Worm (Caenorhabditis elegans) whole organism, L4 larva: ENCODE measurements around the gene gadr-2.

Experiments
- F37D6.2 ChIP-seq: sonication (generic microtip); optimal IDR thresholded peaks from 2 replicates; lab custom pipeline; 2016; ENCODE audit warnings: mild to moderate bottlenecking, missing genetic modification characterization, missing compliant biosample characterization
- F49E8.2 ChIP-seq: sonication (generic microtip); optimal IDR thresholded peaks from 2 replicates; lab custom pipeline; 2016; ENCODE audit warnings: missing compliant biosample characterization, mild to moderate bottlenecking, missing genetic modification characterization, borderline replicate concordance
- ZK546.5 ChIP-seq, 2 experiments: sonication (generic microtip); optimal IDR thresholded peaks; 2 replicates each; lab custom pipeline; 2017; ENCODE audit warnings: missing biosample characterization in 2 of 2, missing genetic modification characterization in 2 of 2
- cey-2 ChIP-seq: sonication (generic microtip); optimal IDR thresholded peaks from 3 replicates; lab custom pipeline; 2017; ENCODE audit warnings: missing genetic modification characterization, mild to moderate bottlenecking, missing compliant biosample characterization, antibody characterized with exemption, borderline replicate concordance; ENCODE audit not compliant: insufficient read depth
- dve-1 ChIP-seq: sonication (generic microtip); optimal IDR thresholded peaks from 2 replicates; lab custom pipeline; 2017; ENCODE audit warnings: antibody characterized with exemption, mild to moderate bottlenecking, missing genetic modification characterization, missing compliant biosample characterization; ENCODE audit not compliant: insufficient read depth
- fos-1 ChIP-seq: fragments of 150-350 bp; optimal IDR thresholded peaks from 2 replicates; lab custom pipeline; 2014; ENCODE audit warnings: missing biosample characterization, missing genetic modification characterization
- nhr-11 ChIP-seq: fragments of 150-350 bp; optimal IDR thresholded peaks from 2 replicates; lab custom pipeline; 2014; ENCODE audit warnings: missing biosample characterization, missing genetic modification characterization
- unc-62 ChIP-seq, 3 experiments: fragments of 150-350 bp in 1 of 3; sonication (generic microtip); optimal IDR thresholded peaks in 2 of 3; peaks in 1 of 3; 1 replicate in 1 of 3; 2 replicates in 2 of 3; lab custom pipeline; 2014 to 2017; ENCODE audit warnings: missing biosample characterization in 3 of 3, missing genetic modification characterization in 3 of 3, missing genetic modification reagents in 3 of 3, missing genotype in 1 of 3
- vab-7 ChIP-seq: fragments of 200-800 bp; sonication (Bioruptor generic); IDR thresholded peaks from 2 replicates; pipeline ENCODE4 v1.3.6; 2022; ENCODE audit warnings: missing genetic modification reagents, missing genetic modification characterization, missing compliant biosample characterization
- ztf-11 ChIP-seq: fragments of 150-350 bp; optimal IDR thresholded peaks from 2 replicates; lab custom pipeline; 2014; ENCODE audit warnings: missing biosample characterization, missing genetic modification characterization

DNA sequence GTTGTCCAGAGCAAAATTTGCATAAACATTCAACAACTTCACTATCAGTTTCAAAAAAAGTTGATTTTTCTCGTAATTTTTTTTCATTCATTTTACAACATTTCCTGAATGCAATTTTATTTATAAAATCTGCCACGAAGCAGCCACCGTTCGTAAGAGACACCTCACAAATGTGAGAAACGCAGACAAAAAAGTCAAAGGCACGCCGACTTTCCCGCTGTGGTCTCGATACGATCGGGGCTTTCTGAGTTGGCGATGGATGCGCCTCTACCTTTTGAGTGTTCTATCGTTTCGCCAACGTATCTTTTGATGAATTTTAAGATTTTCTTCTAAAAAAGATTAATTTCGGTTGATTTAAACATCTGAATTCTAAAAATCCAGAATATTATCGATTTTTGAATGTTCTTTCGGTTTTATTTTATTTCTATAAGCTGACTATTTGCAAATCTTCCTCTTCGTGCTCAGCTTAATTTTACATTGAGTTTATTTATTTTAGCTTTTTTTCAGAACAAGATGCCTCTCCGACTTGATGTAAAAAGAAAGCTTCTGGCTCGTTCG lies 25.6 kb downstream of the gadr-2 start, which contains the start of gene copb-2:
- TF ChIP-seq vab-7 = no peak
- no peak for TF ChIP-seq F37D6.2
- TF ChIP-seq nhr-11 (tag; lab: Kevin White, UChicago) = no peak
- TF ChIP-seq unc-62 (GFP tag; optimal IDR thresholded peaks at IDR 0.05 in 1 of 2; lab: Kevin White, UChicago) = no peak
- TF ChIP-seq unc-62 (tag; optimal IDR thresholded peaks at IDR 0.05; lab: Kevin White, UChicago) = no peak
- TF ChIP-seq dve-1 = peak; percentile 83
- TF ChIP-seq ztf-11 (tag; lab: Kevin White, UChicago) = no peak
- TF ChIP-seq cey-2 (tag; lab: Kevin White, UChicago) = no peak
- TF ChIP-seq fos-1 (tag; lab: Kevin White, UChicago) = no peak
- TF ChIP-seq ZK546.5 (tag; optimal IDR thresholded peaks at IDR 0.05; lab: Kevin White, UChicago) = no peak
- TF ChIP-seq F49E8.2 = no peak
